Fruit fly (Drosophila melanogaster) whole organism, embryonic: ENCODE data around the gene CG15629.

Experiments used
- ATbp ChIP-seq: fragments of 200-800 bp; sonication (Bioruptor generic); optimal IDR thresholded peaks from 2 replicates; lab custom pipeline; 2017; ENCODE audit warnings: missing biosample characterization, mild to moderate bottlenecking, missing genetic modification characterization, missing genetic modification reagents
- Aef1 ChIP-seq: fragments of 200-800 bp; sonication (Bioruptor generic); IDR thresholded peaks from 3 replicates; pipeline ENCODE4 v1.3.6; 2022; ENCODE audit warnings: missing biosample characterization, missing genetic modification characterization
- Atf6 ChIP-seq: fragments of 200-800 bp; sonication (Bioruptor generic); IDR thresholded peaks from 2 replicates; pipeline ENCODE4 v1.3.6; 2022; ENCODE audit warnings: missing biosample characterization, missing genetic modification characterization
- Awh ChIP-seq: fragments of 200-800 bp; sonication (Bioruptor generic); IDR thresholded peaks from 2 replicates; pipeline ENCODE4, ENCODE4 v1.3.6; 2022; ENCODE audit warnings: missing biosample characterization, missing genetic modification characterization
- B-H2 ChIP-seq: fragments of 200-800 bp; sonication (Bioruptor generic); optimal IDR thresholded peaks from 2 replicates; lab custom pipeline; 2018; ENCODE audit warnings: missing biosample characterization, mild to moderate bottlenecking, missing genetic modification characterization
- CG12219 ChIP-seq: fragments of 200-800 bp; sonication (Bioruptor generic); optimal IDR thresholded peaks from 3 replicates; lab custom pipeline; 2018; ENCODE audit warnings: missing biosample characterization, mild to moderate bottlenecking, missing genetic modification characterization
- CG12744 ChIP-seq: fragments of 200-800 bp; sonication (Bioruptor generic); optimal IDR thresholded peaks from 2 replicates; lab custom pipeline; 2016; ENCODE audit warnings: missing biosample characterization, missing genetic modification characterization
- CG13624 ChIP-seq: fragments of 200-800 bp; sonication (Bioruptor generic); optimal IDR thresholded peaks from 2 replicates; lab custom pipeline; 2016; ENCODE audit warnings: missing biosample characterization, missing genetic modification characterization
- CG13775 ChIP-seq: fragments of 200-800 bp; sonication (Bioruptor generic); optimal IDR thresholded peaks from 3 replicates; lab custom pipeline; 2017; ENCODE audit warnings: missing biosample characterization, mild to moderate bottlenecking, missing genetic modification characterization
- CG14667 ChIP-seq: fragments of 200-800 bp; sonication (Bioruptor generic); IDR thresholded peaks from 2 replicates; pipeline ENCODE4 v1.3.6; 2022; ENCODE audit warnings: missing biosample characterization, missing genetic modification characterization
- CG15696 ChIP-seq: fragments of 200-800 bp; sonication (Bioruptor generic); optimal IDR thresholded peaks from 2 replicates; lab custom pipeline; 2019; ENCODE audit warnings: missing biosample characterization, mild to moderate bottlenecking, missing genetic modification characterization, moderate library complexity
- CG2120 ChIP-seq: fragments of 200-800 bp; sonication (Bioruptor generic); optimal IDR thresholded peaks from 3 replicates; lab custom pipeline; 2016; ENCODE audit warnings: missing biosample characterization, missing genetic modification characterization
- CG2199 ChIP-seq: fragments of 200-800 bp; sonication (Bioruptor generic); IDR thresholded peaks from 3 replicates; pipeline ENCODE4 v1.3.6; 2022; ENCODE audit warnings: missing biosample characterization, missing genetic modification characterization
- CG3065 ChIP-seq: fragments of 200-800 bp; sonication (Bioruptor generic); optimal IDR thresholded peaks from 2 replicates; lab custom pipeline; 2016; ENCODE audit warnings: missing biosample characterization, missing genetic modification characterization
- CG31388 ChIP-seq: fragments of 200-800 bp; sonication (Bioruptor generic); optimal IDR thresholded peaks from 2 replicates; lab custom pipeline; 2016; ENCODE audit warnings: missing biosample characterization, missing genetic modification characterization
- CG34376 ChIP-seq: fragments of 200-800 bp; sonication (Bioruptor generic); optimal IDR thresholded peaks from 2 replicates; lab custom pipeline; 2018; ENCODE audit warnings: missing biosample characterization, mild to moderate bottlenecking, missing genetic modification characterization
- CG3847 ChIP-seq: fragments of 200-800 bp; sonication (Bioruptor generic); IDR thresholded peaks from 2 replicates; pipeline ENCODE4 v1.3.6; 2022; ENCODE audit warnings: missing biosample characterization, missing genetic modification characterization
- CG4617 ChIP-seq: fragments of 200-800 bp; sonication (Bioruptor generic); optimal IDR thresholded peaks from 3 replicates; lab custom pipeline; 2016; ENCODE audit warnings: missing biosample characterization, missing genetic modification characterization, borderline replicate concordance
- CG6683 ChIP-seq: fragments of 200-800 bp; sonication (Bioruptor generic); optimal IDR thresholded peaks from 2 replicates; lab custom pipeline; 2017; ENCODE audit warnings: missing biosample characterization, mild to moderate bottlenecking, missing genetic modification characterization, missing genetic modification reagents
- CG9932 ChIP-seq: fragments of 200-800 bp; sonication (Bioruptor generic); IDR thresholded peaks from 2 replicates; pipeline ENCODE4 v1.3.6; 2022; ENCODE audit warnings: missing biosample characterization, missing genetic modification characterization
- D19B ChIP-seq: fragments of 200-800 bp; sonication (Bioruptor generic); optimal IDR thresholded peaks from 2 replicates; lab custom pipeline; 2017; ENCODE audit warnings: missing biosample characterization, mild to moderate bottlenecking, missing genetic modification characterization
- Doc2 ChIP-seq: fragments of 200-800 bp; sonication (Bioruptor generic); IDR thresholded peaks from 2 replicates; pipeline ENCODE4 v1.3.6; 2022; ENCODE audit warnings: missing biosample characterization, missing genetic modification characterization
- E2f2 ChIP-seq: fragments of 200-800 bp; sonication (Bioruptor generic); IDR thresholded peaks from 2 replicates; pipeline ENCODE4 v1.3.6; 2022; ENCODE audit warnings: missing biosample characterization, missing genetic modification characterization
- Ets65A ChIP-seq: fragments of 200-800 bp; sonication (Bioruptor generic); peaks from one replicate; lab custom pipeline; 2016; ENCODE audit warnings: missing biosample characterization, missing genetic modification characterization
- Fer2 ChIP-seq: fragments of 200-800 bp; sonication (Bioruptor generic); optimal IDR thresholded peaks from 2 replicates; lab custom pipeline; 2018; ENCODE audit warnings: missing biosample characterization, mild to moderate bottlenecking, missing genetic modification characterization, moderate library complexity
- GATAe ChIP-seq: fragments of 200-800 bp; sonication (Bioruptor generic); conservative IDR thresholded peaks from 2 replicates; pipeline ENCODE4 v1.3.6; 2022; ENCODE audit warnings: missing biosample characterization, missing genetic modification characterization
- Meics ChIP-seq: fragments of 200-800 bp; sonication (Bioruptor generic); optimal IDR thresholded peaks from 2 replicates; lab custom pipeline; 2017; ENCODE audit warnings: missing biosample characterization, mild to moderate bottlenecking, missing genetic modification characterization
- Rfx ChIP-seq: fragments of 200-800 bp; sonication (Bioruptor generic); IDR thresholded peaks from 2 replicates; pipeline ENCODE4 v1.3.6; 2022; ENCODE audit warnings: missing biosample characterization, missing genetic modification characterization
- Sin3A ChIP-seq: fragments of >200 bp; optimal IDR thresholded peaks from 2 replicates; lab custom pipeline; 2018
- Spps ChIP-seq: fragments of 200-800 bp; sonication (Bioruptor generic); optimal IDR thresholded peaks from 2 replicates; lab custom pipeline; 2018; ENCODE audit warnings: missing biosample characterization, mild to moderate bottlenecking, missing genetic modification characterization
- Sry-β ChIP-seq: fragments of 200-800 bp; sonication (Bioruptor generic); optimal IDR thresholded peaks from 2 replicates; lab custom pipeline; 2018; ENCODE audit warnings: missing biosample characterization, mild to moderate bottlenecking, missing genetic modification characterization, moderate library complexity
- Ssrp ChIP-seq: fragments of 200-800 bp; sonication (Bioruptor generic); optimal IDR thresholded peaks from 2 replicates; lab custom pipeline; 2018; ENCODE audit warnings: missing biosample characterization, mild to moderate bottlenecking, missing genetic modification characterization, moderate library complexity
- al ChIP-seq: fragments of 200-800 bp; sonication (Bioruptor generic); IDR thresholded peaks from 2 replicates; pipeline ENCODE4 v1.3.6; 2022; ENCODE audit warnings: missing biosample characterization, missing genetic modification characterization
- ato ChIP-seq: fragments of 200-800 bp; sonication (Bioruptor generic); IDR thresholded peaks from 2 replicates; pipeline ENCODE4 v1.3.6; 2022; ENCODE audit warnings: missing biosample characterization, missing genetic modification characterization; ENCODE audit not compliant: partially characterized antibody
- cad ChIP-seq: fragments of >200 bp; optimal IDR thresholded peaks from 2 replicates; lab custom pipeline; 2017; ENCODE audit warnings: missing biosample characterization, missing genetic modification characterization
- caup ChIP-seq: fragments of 200-800 bp; sonication (Bioruptor generic); optimal IDR thresholded peaks from 3 replicates; lab custom pipeline; 2017; ENCODE audit warnings: missing biosample characterization, mild to moderate bottlenecking, missing genetic modification characterization, moderate library complexity; ENCODE audit not compliant: severe bottlenecking
- chm ChIP-seq: fragments of 200-800 bp; sonication (Bioruptor generic); IDR thresholded peaks from 2 replicates; pipeline ENCODE4 v1.3.6; 2022; ENCODE audit warnings: missing biosample characterization, missing genetic modification characterization
- danr ChIP-seq: fragments of 200-800 bp; sonication (Bioruptor generic); IDR thresholded peaks from 2 replicates; pipeline ENCODE4 v1.3.6; 2022; ENCODE audit warnings: missing biosample characterization, missing genetic modification characterization
- disco-r ChIP-seq: fragments of 200-800 bp; sonication (Bioruptor generic); optimal IDR thresholded peaks from 2 replicates; lab custom pipeline; 2016; ENCODE audit warnings: missing biosample characterization, missing genetic modification characterization
- ems ChIP-seq: fragments of 200-800 bp; sonication (Bioruptor generic); optimal IDR thresholded peaks from 3 replicates; lab custom pipeline; 2016; ENCODE audit warnings: missing biosample characterization, missing genetic modification characterization
- eve ChIP-seq, 2 experiments: fragments of >200 bp; optimal IDR thresholded peaks; 2 replicates each; lab custom pipeline; 2017; ENCODE audit warnings: missing biosample characterization in 2 of 2, missing genetic modification characterization in 2 of 2
- fru ChIP-seq: fragments of >200 bp; optimal IDR thresholded peaks from 2 replicates; lab custom pipeline; 2017
- insv ChIP-seq, 2 experiments: fragments of 200-800 bp; sonication (Bioruptor generic); optimal IDR thresholded peaks; 3 replicates each; lab custom pipeline; 2016 to 2018; ENCODE audit warnings: missing biosample characterization in 2 of 2, missing genetic modification characterization in 2 of 2
- kah ChIP-seq: fragments of 200-800 bp; sonication (Bioruptor generic); optimal IDR thresholded peaks from 2 replicates; lab custom pipeline; 2018; ENCODE audit warnings: missing biosample characterization, mild to moderate bottlenecking, missing genetic modification characterization
- ken ChIP-seq: fragments of 200-800 bp; sonication (Bioruptor generic); IDR thresholded peaks from 3 replicates; pipeline ENCODE4 v1.3.6; 2022; ENCODE audit warnings: missing biosample characterization, missing genetic modification characterization
- knrl ChIP-seq: fragments of 200-800 bp; sonication (Bioruptor generic); IDR thresholded peaks from 3 replicates; pipeline ENCODE4 v1.3.6; 2022; ENCODE audit warnings: missing biosample characterization, missing genetic modification characterization; ENCODE audit not compliant: partially characterized antibody
- lov ChIP-seq, 2 experiments: fragments of 200-800 bp in 1 of 2; fragments of >200 bp in 1 of 2; sonication (Bioruptor generic) in 1 of 2; IDR thresholded peaks in 1 of 2; optimal IDR thresholded peaks in 1 of 2; 2 replicates in 1 of 2; 3 replicates in 1 of 2; pipeline versions ENCODE4 v1.3.6 to Lab custom; 2017 to 2022; ENCODE audit warnings: missing biosample characterization in 1 of 2, missing genetic modification characterization in 1 of 2
- nerfin-1 ChIP-seq: fragments of 200-800 bp; sonication (Bioruptor generic); optimal IDR thresholded peaks from 3 replicates; lab custom pipeline; 2019; ENCODE audit warnings: missing biosample characterization, mild to moderate bottlenecking, missing genetic modification characterization, moderate library complexity
- pzg ChIP-seq: fragments of 200-800 bp; sonication (Bioruptor generic); optimal IDR thresholded peaks from 3 replicates; lab custom pipeline; 2018; ENCODE audit warnings: missing biosample characterization, mild to moderate bottlenecking, missing genetic modification characterization, moderate library complexity
- sr ChIP-seq: fragments of 200-800 bp; sonication (Bioruptor generic); IDR thresholded peaks from 3 replicates; pipeline ENCODE4 v1.3.6; 2022; ENCODE audit warnings: missing biosample characterization, missing genetic modification characterization
- stc ChIP-seq: fragments of 200-800 bp; sonication (Bioruptor generic); IDR thresholded peaks from 2 replicates; pipeline ENCODE4 v1.3.6; 2022; ENCODE audit warnings: missing biosample characterization, missing genetic modification characterization
- tin ChIP-seq: fragments of 200-800 bp; sonication (Bioruptor generic); optimal IDR thresholded peaks from 3 replicates; lab custom pipeline; 2016; ENCODE audit warnings: missing biosample characterization, missing genetic modification characterization

Gene CG15629

DNA sequence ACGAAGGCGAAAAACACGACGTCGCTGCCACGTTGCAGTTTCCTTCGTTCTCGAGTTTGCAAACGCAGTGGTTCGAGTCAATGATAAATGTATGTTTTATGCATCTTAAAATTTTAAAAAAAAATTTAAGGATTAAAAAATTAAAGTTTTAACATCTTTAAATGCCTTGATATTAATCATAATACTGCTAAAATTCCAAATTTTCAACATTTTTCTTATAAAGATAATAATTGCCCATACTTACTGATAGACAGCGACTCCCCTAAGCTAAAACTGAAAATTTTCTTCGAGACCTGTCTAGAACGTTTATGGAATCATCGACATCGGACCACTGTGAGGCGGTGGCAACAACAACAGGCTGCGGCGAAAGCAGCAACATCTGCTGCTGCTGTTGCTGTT lies 8.5 kb downstream of the CG15629 start (continued):
- TF ChIP-seq Rfx (GFP tag; lab: Robert Waterston, UW) (peak; percentile 72), CG9932 (GFP tag; lab: Robert Waterston, UW) (peak; percentile 73), ken (GFP tag; lab: Robert Waterston, UW) (peak; percentile 39; the same call in 1 of the 3 replicates), CG15696 (peak; percentile 26), CG3847 (peak; percentile 69), CG12219 (GFP tag; lab: Kevin White, UChicago) (no peak), Ssrp (peak; percentile 41), al (GFP tag; lab: Robert Waterston, UW) (peak; percentile 51; the same call in 1 of the 2 replicates), Fer2 (tag; lab: Kevin White, UChicago) (peak; percentile 31), CG4617 (GFP tag; lab: Kevin White, UChicago) (no peak), D19B (GFP tag; lab: Kevin White, UChicago) (peak; percentile 44), caup (GFP tag; lab: Kevin White, UChicago) (peak; percentile 80), tin (GFP tag; lab: Kevin White, UChicago) (peak; percentile 61), CG13624 (no peak), ATbp (GFP tag; lab: Kevin White, UChicago) (peak; percentile 46), chm (GFP tag; lab: Robert Waterston, UW) (no peak), Ets65A (GFP tag; lab: Kevin White, UChicago) (peak; percentile 95), danr (0 out of 2 replicates have a peak, but pooled peaks have one; percentile 28), Spps (no peak), nerfin-1 (peak; percentile 35), CG12744 (no peak), Awh (no peak), GATAe (no peak), insv (GFP tag; optimal IDR thresholded peaks at IDR 0.05; lab: Kevin White, UChicago) (no peak), pzg (GFP tag; lab: Kevin White, UChicago) (no peak), sr (no peak), CG34376 (GFP tag; lab: Kevin White, UChicago) (peak; percentile 65), lov (optimal IDR thresholded peaks at IDR 0.05; lab: Kevin White, UChicago) (no peak), lov (GFP tag; IDR thresholded peaks at IDR 0.05; lab: Robert Waterston, UW) (no peak), CG14667 (GFP tag; lab: Robert Waterston, UW) (peak; percentile 49), B-H2 (GFP tag; lab: Kevin White, UChicago) (peak; percentile 34), CG31388 (GFP tag; lab: Kevin White, UChicago) (peak; percentile 29), stc (GFP tag; lab: Robert Waterston, UW) (peak; percentile 42), CG13775 (GFP tag; lab: Kevin White, UChicago) (peak; percentile 21), CG3065 (no peak), ato (no peak), Doc2 (GFP tag; lab: Robert Waterston, UW) (no peak), CG2120 (GFP tag; lab: Kevin White, UChicago) (peak; percentile 72), ems (no peak), fru (lab: Kevin White, UChicago) (no peak), Sin3A (lab: Kevin White, UChicago) (no peak), CG2199 (GFP tag; lab: Robert Waterston, UW) (no peak), CG6683 (GFP tag; lab: Kevin White, UChicago) (peak; percentile 57), knrl (no peak; the same call in 2 of the 3 replicates), cad (GFP tag; lab: Kevin White, UChicago) (no peak), disco-r (no peak), Aef1 (GFP tag; lab: Robert Waterston, UW) (peak; percentile 69), Atf6 (peak; percentile 83), Sry-β (GFP tag; lab: Kevin White, UChicago) (no peak), Meics (GFP tag; lab: Kevin White, UChicago) (peak; percentile 85), kah (GFP tag; lab: Kevin White, UChicago) (peak; percentile 36), eve (GFP tag; optimal IDR thresholded peaks at IDR 0.05; lab: Kevin White, UChicago) (no peak), E2f2 (GFP tag; lab: Robert Waterston, UW) (peak; percentile 42)
